Fruit fly (Drosophila melanogaster): ENCODE data around the gene Eno.

dm6 chr2L:1727826-1728619 is 1.4 kb downstream of the Eno start:
- TF ChIP-seq kay (GFP tag; ENCODE audit: borderline replicate concordance): peak; percentile 99
- TF ChIP-seq ovo (GFP tag; optimal IDR thresholded peaks at IDR 0.05): peak; percentile 99
- peak; percentile 99 for TF ChIP-seq CG12768 (GFP tag; optimal IDR thresholded peaks at IDR 0.05)
- TF ChIP-seq Mnt (GFP tag; optimal IDR thresholded peaks at IDR 0.05): peak; percentile 97
- TF ChIP-seq CG1620 (GFP tag; optimal IDR thresholded peaks at IDR 0.05): peak; percentile 94
- TF ChIP-seq Clk (GFP tag; optimal IDR thresholded peaks at IDR 0.05): peak; percentile 98
- TF ChIP-seq CG7101 (tag; optimal IDR thresholded peaks at IDR 0.05): peak; percentile 99
- TF ChIP-seq CG14711 (tag; optimal IDR thresholded peaks at IDR 0.05): peak; percentile 90
- TF ChIP-seq cnc (optimal IDR thresholded peaks at IDR 0.05): no peak
- peak; percentile 99 for TF ChIP-seq CG5204 (GFP tag; optimal IDR thresholded peaks at IDR 0.05)
- peak; percentile 99 for TF ChIP-seq CG7045 (GFP tag; optimal IDR thresholded peaks at IDR 0.05)
- TF ChIP-seq CG11617 (GFP tag; optimal IDR thresholded peaks at IDR 0.05): peak; percentile 100
- TF ChIP-seq cic (GFP tag; optimal IDR thresholded peaks at IDR 0.05): peak; percentile 97
